Fruit fly (Drosophila melanogaster) Kc167 (cell line): Measurements from ENCODE around the gene ckd.

ENCODE experiments used
- Myc ChIP-seq: fragments of >200 bp; optimal IDR thresholded peaks from 2 replicates; lab custom pipeline; 2017; ENCODE audit warnings: missing external identifiers
- insv ChIP-seq: fragments of >200 bp; optimal IDR thresholded peaks from 3 replicates; lab custom pipeline; 2018; ENCODE audit warnings: missing external identifiers
- psq ChIP-seq: fragments of >200 bp; optimal IDR thresholded peaks from 2 replicates; lab custom pipeline; 2017; ENCODE audit warnings: missing external identifiers
- ttk ChIP-seq: sonication (Bioruptor generic); optimal IDR thresholded peaks from 2 replicates; lab custom pipeline; 2017; ENCODE audit warnings: missing external identifiers

DNA sequence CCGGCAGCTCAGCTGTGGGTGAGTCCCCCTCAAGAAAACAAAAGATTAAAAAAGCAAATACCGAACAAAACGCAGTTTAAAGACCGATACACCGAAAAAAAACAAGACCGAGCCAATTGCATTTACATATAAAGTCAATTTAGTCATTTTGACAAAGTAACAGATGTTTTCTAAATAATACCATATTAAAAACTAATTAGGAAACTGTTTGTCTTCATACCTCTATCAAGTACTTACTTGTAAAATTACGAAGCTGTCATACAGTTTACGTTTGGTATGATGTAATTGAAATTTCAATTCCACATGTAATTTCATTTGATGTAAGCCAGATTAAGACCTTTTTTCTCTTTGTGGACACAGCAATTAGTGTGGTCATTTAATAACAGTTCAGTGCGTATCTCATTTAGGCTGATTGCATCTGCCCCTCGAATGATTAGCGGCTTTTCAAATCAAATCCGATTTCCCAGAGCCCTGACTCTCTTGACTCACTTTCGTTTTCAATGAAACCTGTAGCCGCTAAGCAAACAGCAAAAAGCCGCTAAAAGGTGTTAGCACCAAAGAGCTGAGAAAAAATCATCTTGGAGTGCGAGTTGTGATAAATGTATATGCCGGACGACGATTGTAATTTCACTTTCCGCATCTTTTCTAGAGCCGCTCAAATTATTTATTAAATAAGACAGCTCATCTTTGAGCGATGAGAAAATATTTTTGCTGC lies 16.9 kb downstream of the ckd start:
- no peak for TF ChIP-seq Myc (lab: Kevin White, UChicago)
- TF ChIP-seq insv (lab: Kevin White, UChicago), result no peak
- no peak for TF ChIP-seq ttk
- TF ChIP-seq psq (lab: Kevin White, UChicago), result no peak
